Worm (Caenorhabditis elegans) whole organism, L4 larva: ENCODE measurements around the gene B0454.5.

ENCODE experiments used
- D1046.2 ChIP-seq: fragments of 200-800 bp; sonication (Bioruptor generic); IDR thresholded peaks from 2 replicates; pipeline ENCODE4 v1.3.6; 2022; ENCODE audit warnings: missing genetic modification characterization, missing compliant biosample characterization
- Y48G9A.11 ChIP-seq: fragments of 200-800 bp; sonication (Bioruptor generic); IDR thresholded peaks from 2 replicates; pipeline ENCODE4 v1.3.6; 2022; ENCODE audit warnings: missing genetic modification reagents, missing genetic modification characterization, missing compliant biosample characterization
- Y5F2A.4 ChIP-seq: fragments of 200-800 bp; sonication (Bioruptor generic); optimal IDR thresholded peaks from 2 replicates; lab custom pipeline; 2018; ENCODE audit warnings: mild to moderate bottlenecking, missing genetic modification characterization, missing compliant biosample characterization
- aha-1 ChIP-seq: fragments of 150-350 bp; peaks from one replicate; lab custom pipeline; 2014; ENCODE audit warnings: missing biosample characterization, missing genetic modification characterization
- ceh-20 ChIP-seq: fragments of 200-800 bp; sonication (Bioruptor generic); IDR thresholded peaks from 2 replicates; pipeline ENCODE4 v1.3.6; 2022; ENCODE audit warnings: missing genetic modification reagents, missing genetic modification characterization, missing compliant biosample characterization
- ceh-28 ChIP-seq: fragments of 150-350 bp; optimal IDR thresholded peaks from 2 replicates; lab custom pipeline; 2014; ENCODE audit warnings: missing biosample characterization, missing genetic modification reagents, missing genetic modification characterization
- daf-16 ChIP-seq, 3 experiments: sonication (generic microtip); optimal IDR thresholded peaks; 2 replicates each; lab custom pipeline; 2016 to 2017; ENCODE audit warnings: missing genetic modification characterization in 3 of 3, missing genetic modification reagents in 3 of 3, mild to moderate bottlenecking in 2 of 3, missing compliant biosample characterization in 2 of 3, missing biosample characterization in 1 of 3, moderate library complexity in 1 of 3
- dmd-6 ChIP-seq: fragments of 200-800 bp; sonication (Bioruptor generic); IDR thresholded peaks from 2 replicates; pipeline ENCODE4 v1.3.6; 2022; ENCODE audit warnings: missing genetic modification reagents, missing genetic modification characterization, missing compliant biosample characterization
- dmd-9 ChIP-seq: fragments of 200-800 bp; sonication (Bioruptor generic); IDR thresholded peaks from 2 replicates; pipeline ENCODE4 v1.3.6; 2022; ENCODE audit warnings: missing genetic modification reagents, missing genetic modification characterization, missing compliant biosample characterization
- duxl-1 ChIP-seq: sonication (generic microtip); optimal IDR thresholded peaks from 2 replicates; lab custom pipeline; 2016; ENCODE audit warnings: mild to moderate bottlenecking, missing genetic modification characterization, moderate library complexity, missing compliant biosample characterization; ENCODE audit not compliant: poor library complexity
- lin-13 ChIP-seq: fragments of 150-350 bp; optimal IDR thresholded peaks from 2 replicates; lab custom pipeline; 2014; ENCODE audit warnings: missing biosample characterization, missing genetic modification reagents, missing genetic modification characterization
- lin-39 ChIP-seq: fragments of 150-350 bp; optimal IDR thresholded peaks from 2 replicates; lab custom pipeline; 2014; ENCODE audit warnings: missing biosample characterization, missing genetic modification reagents, missing genetic modification characterization
- lsy-2 ChIP-seq, 2 experiments: fragments of 150-350 bp in 1 of 2; sonication (generic microtip) in 1 of 2; optimal IDR thresholded peaks; 2 replicates each; lab custom pipeline; 2014 to 2017; ENCODE audit warnings: missing biosample characterization in 2 of 2, missing genetic modification characterization in 2 of 2
- madf-9 ChIP-seq: fragments of 200-800 bp; sonication (Bioruptor generic); conservative IDR thresholded peaks from 2 replicates; pipeline ENCODE4 v1.3.6; 2022; ENCODE audit warnings: missing genetic modification reagents, missing genetic modification characterization, missing compliant biosample characterization
- mes-2 ChIP-seq: sonication (generic microtip); optimal IDR thresholded peaks from 2 replicates; lab custom pipeline; 2016; ENCODE audit warnings: missing genotype, mild to moderate bottlenecking, missing genetic modification characterization, missing compliant biosample characterization; ENCODE audit not compliant: poor library complexity, severe bottlenecking
- nhr-11 ChIP-seq: fragments of 150-350 bp; optimal IDR thresholded peaks from 2 replicates; lab custom pipeline; 2014; ENCODE audit warnings: missing biosample characterization, missing genetic modification characterization
- nhr-6 ChIP-seq: fragments of 150-350 bp; optimal IDR thresholded peaks from 2 replicates; lab custom pipeline; 2014; ENCODE audit warnings: missing biosample characterization, missing genetic modification characterization
- pha-4 ChIP-seq, 2 experiments: fragments of 150-350 bp in 1 of 2; fragments of 200-800 bp in 1 of 2; sonication (Bioruptor generic) in 1 of 2; IDR thresholded peaks in 1 of 2; optimal IDR thresholded peaks in 1 of 2; 2 replicates each; pipeline versions ENCODE4 v1.3.6 to Lab custom; 2014 to 2022; ENCODE audit warnings: missing genetic modification characterization in 2 of 2, missing genetic modification reagents in 2 of 2, missing biosample characterization in 1 of 2, missing compliant biosample characterization in 1 of 2
- rbr-2 ChIP-seq: sonication (generic microtip); optimal IDR thresholded peaks from 2 replicates; lab custom pipeline; 2016; ENCODE audit warnings: missing genotype, missing genetic modification characterization, missing compliant biosample characterization
- skn-1 ChIP-seq: fragments of 150-350 bp; optimal IDR thresholded peaks from 2 replicates; lab custom pipeline; 2014; ENCODE audit warnings: missing biosample characterization, missing genetic modification characterization
- spr-3 ChIP-seq: fragments of 200-800 bp; sonication (Bioruptor generic); optimal IDR thresholded peaks from 2 replicates; lab custom pipeline; 2018; ENCODE audit warnings: mild to moderate bottlenecking, missing genetic modification characterization, missing compliant biosample characterization
- unc-39 ChIP-seq: sonication (generic microtip); optimal IDR thresholded peaks from 2 replicates; lab custom pipeline; 2017; ENCODE audit warnings: missing biosample characterization, missing genetic modification characterization

Gene B0454.5

DNA sequence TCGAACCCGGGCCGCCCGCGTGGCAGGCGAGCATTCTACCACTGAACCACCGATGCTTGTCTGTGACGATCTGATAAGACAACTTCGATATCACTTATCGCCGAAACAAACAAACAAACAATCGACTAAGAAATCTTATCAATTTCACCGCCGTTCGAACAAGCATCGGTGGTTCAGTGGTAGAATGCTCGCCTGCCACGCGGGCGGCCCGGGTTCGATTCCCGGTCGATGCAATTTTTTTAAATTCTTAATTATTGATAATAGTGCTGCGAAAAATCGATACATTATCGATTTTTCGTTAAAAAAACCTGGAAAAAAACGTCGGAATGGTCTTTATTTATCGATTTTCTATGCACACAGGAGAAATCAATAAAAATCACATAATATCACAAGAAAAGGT, 23.6 kb downstream of the B0454.5 start (continued):
- TF ChIP-seq spr-3 (GFP tag; lab: Kevin White, UChicago) (peak; percentile 7), lin-13 (GFP tag; lab: Kevin White, UChicago) (peak; percentile 50)

DNA sequence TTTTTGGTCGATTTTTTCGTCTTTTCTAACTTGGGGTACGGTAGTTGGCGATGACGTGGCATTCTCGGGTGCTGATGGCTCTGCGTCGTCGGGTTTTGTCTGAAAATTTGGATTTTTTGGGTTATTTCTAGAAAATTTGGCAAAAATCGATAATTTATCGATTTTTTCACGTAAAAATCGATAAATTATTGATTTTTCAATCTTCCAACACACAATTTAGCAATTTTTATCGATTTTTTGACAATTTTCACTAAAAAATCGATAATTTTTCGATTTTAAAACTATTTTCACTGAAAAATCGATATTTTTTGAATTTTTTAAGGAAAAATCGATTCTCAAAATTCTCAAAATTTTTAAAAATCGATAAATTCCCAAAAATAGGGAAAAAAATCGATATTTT, 24.2 kb downstream of the B0454.5 start:
- TF ChIP-seq pha-4 (GFP tag; IDR thresholded peaks at IDR 0.05; lab: Robert Waterston, UW) (no peak), pha-4 (tag; optimal IDR thresholded peaks at IDR 0.05; lab: Kevin White, UChicago) (no peak), ceh-28 (tag; lab: Kevin White, UChicago) (peak; percentile 89)
- TF ChIP-seq, all 104 proteins: peak for 1

DNA sequence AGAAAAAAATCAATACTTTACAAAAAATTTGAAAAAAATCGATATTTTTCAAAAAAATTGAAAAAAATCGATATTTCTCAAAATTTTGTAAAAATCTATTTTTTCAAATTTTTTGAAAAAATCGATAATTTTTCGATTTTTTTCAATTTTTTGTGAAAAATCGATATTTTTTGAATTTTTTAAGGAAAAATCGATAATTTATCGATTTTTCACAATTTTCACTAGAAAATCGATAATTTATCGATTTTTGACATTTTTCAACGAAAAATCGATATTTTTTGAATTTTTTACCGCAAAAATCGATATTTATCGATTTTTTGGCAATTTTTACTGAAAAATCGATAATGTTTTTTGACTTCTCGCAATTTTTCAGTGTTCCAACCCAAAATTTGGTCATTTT, 24.7 kb downstream of the B0454.5 start:
- peak; percentile 94 for TF ChIP-seq ceh-28 (tag; lab: Kevin White, UChicago)
- TF ChIP-seq Y48G9A.11 (GFP tag; lab: Robert Waterston, UW) = no peak

DNA sequence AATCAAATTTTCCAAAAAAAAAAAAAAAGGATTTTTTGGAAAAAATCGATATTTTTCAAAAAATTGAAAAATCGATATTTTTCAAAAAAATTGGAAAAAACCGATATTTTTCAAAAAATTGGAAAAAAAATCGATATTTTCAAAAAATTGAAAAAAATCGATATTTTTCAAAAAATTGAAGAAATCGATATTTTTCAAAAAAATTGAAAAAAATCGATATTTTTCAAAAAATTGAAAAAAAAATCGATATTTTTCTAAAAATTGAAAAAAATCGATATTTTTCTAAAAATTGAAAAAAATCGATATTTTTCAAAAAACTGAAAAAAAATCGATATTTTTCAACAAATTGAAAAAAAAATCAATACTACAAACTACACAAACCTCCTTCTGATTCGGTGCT, 25.3 kb downstream of the B0454.5 start:
- no peak for TF ChIP-seq daf-16 (GFP tag; optimal IDR thresholded peaks at IDR 0.05; lab: Kevin White, UChicago)
- no peak for TF ChIP-seq daf-16 (tag; optimal IDR thresholded peaks at IDR 0.05; lab: Kevin White, UChicago)
- TF ChIP-seq rbr-2 (tag; lab: Kevin White, UChicago) = no peak
- TF ChIP-seq ceh-28 (tag; lab: Kevin White, UChicago) = peak; percentile 77
- TF ChIP-seq Y5F2A.4 (GFP tag; lab: Kevin White, UChicago) = no peak

DNA sequence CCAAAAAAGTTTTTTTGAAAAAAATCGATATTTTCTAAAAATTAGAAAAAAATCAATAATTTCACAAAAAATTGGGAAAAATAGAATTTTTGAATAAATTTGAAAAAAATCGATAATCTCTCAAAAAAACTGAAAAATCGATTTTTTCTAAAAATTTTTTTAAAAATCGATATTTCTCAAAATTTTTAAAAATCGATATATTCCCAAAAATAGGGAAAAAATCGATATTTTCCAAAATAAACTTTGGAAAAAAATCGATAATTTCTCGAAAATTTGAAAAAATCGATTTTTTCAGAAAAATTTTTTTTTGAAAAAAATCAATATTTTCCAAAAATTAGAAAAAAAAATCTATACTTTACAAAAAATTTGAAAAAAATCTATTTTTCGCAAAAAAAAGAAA, 26.0 kb downstream of the B0454.5 start:
- TF ChIP-seq ceh-28 (tag; lab: Kevin White, UChicago) = peak; percentile 70
- TF ChIP-seq dmd-9 (GFP tag; lab: Robert Waterston, UW) = no peak
- TF ChIP-seq D1046.2 = no peak
- TF ChIP-seq unc-39 (tag; lab: Kevin White, UChicago) = no peak
- no peak for TF ChIP-seq lsy-2 (tag; optimal IDR thresholded peaks at IDR 0.05; lab: Kevin White, UChicago)
- TF ChIP-seq dmd-6 = no peak
- TF ChIP-seq, all 104 proteins: peak for 1

DNA sequence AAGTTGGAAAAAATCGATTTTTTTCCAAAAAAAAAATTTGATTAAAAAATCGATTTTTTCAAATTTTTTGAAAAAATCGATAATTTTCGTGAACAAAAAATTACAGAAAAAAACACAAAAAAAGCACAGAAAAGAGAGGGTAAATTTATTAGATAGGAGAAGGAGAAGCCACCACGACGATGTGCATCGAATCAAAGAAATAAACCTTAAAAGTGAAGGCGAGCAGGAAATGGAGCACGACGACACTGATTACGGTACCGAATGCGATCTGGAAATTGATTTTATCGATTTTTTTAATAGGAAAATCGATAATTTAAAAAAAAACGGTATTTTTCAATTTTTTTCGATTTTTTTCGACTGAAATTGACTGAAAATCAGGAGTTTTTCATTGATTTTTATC, 26.4 kb downstream of the B0454.5 start:
- no peak for TF ChIP-seq ceh-20 (GFP tag; lab: Robert Waterston, UW)
- TF ChIP-seq duxl-1 (tag; lab: Kevin White, UChicago) = no peak
- no peak for TF ChIP-seq unc-39 (tag; lab: Kevin White, UChicago)
- no peak for TF ChIP-seq madf-9 (GFP tag; lab: Robert Waterston, UW)
- no peak for TF ChIP-seq nhr-6 (tag; lab: Kevin White, UChicago)
- TF ChIP-seq nhr-11 = no peak
- TF ChIP-seq ceh-28 (tag; lab: Kevin White, UChicago) = peak; percentile 12

DNA sequence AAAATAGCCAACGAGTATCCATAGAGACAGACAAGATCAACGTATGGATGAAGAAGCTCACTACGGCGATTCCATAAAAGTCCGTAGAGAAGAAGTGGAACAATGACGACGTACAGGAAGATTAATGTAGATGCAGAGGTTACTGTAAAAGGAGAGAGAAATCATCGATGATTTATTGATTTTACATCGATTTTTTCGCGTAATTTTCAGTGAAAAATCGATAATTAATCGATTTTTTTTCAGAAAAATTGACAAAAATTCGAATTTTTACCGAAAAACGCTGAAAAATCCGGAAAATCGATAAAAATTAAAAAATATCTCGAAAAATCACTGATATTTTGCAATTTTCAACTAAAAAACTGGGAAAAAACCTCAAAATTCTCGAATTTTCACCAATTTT, 27.7 kb downstream of the B0454.5 start:
- TF ChIP-seq skn-1 (no peak), ceh-28 (tag; lab: Kevin White, UChicago) (peak; percentile 81)

DNA sequence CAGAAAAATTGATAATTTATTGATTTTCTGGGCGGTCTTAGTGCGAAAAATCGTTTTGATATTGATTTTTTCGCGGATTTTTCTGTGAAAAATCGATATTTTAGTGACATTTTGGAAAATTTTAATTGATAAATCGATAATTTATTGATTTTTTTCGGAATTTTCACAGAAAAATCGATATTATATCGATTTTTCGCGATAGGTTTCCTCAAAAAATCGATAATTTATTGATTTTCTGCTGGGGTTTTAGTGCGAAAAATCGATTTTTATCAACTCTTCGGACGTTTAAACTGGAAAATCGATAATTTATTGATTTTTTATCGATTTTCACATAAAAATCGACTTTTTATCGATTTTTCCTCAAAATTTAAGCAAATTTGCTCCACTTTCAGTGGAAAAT, 28.8 kb downstream of the B0454.5 start:
- no peak for TF ChIP-seq mes-2 (tag; lab: Kevin White, UChicago)
- TF ChIP-seq ceh-28 (tag; lab: Kevin White, UChicago) = peak; percentile 96

DNA sequence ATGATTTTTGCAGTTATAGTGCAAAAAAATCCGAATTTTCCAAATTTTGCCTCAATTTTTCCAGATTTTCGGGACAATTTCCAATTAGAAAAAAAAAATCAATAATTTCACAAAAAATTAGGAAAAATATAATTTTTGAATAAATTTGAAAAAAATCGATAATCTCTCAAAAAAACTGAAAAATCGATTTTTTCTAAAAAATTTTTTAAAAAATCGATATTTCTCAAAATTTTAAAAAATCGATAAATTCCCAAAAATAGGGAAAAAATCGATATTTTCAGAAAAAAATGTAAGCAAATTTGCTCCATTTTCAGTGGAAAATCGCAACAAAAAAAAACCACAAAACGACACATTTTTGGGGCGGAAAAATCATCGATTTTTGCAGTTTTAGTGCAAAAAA, 29.2 kb downstream of the B0454.5 start:
- TF ChIP-seq lin-39 (no peak), aha-1 (peak; percentile 86)
